Worm (Caenorhabditis elegans): ENCODE results near the gene cchl-1.

ce11 chrII:11204731-11205130, 31.5 kb downstream of the cchl-1 start:
- TF ChIP-seq nhr-27 (tag; optimal IDR thresholded peaks at IDR 0.05) (no peak), lag-1 (GFP tag; IDR thresholded peaks at IDR 0.05) (no peak), ceh-58 (GFP tag; IDR thresholded peaks at IDR 0.05) (no peak), D2030.7 (GFP tag; IDR thresholded peaks at IDR 0.05) (no peak), pha-4 (tag; optimal IDR thresholded peaks at IDR 0.05) (no peak), dpl-1 (GFP tag; optimal IDR thresholded peaks at IDR 0.05) (no peak)

All from whole organism, young adult.